Worm (Caenorhabditis elegans): ENCODE data around the gene pccb-1.
A peak's percentile ranks its signal among the peaks of the same experiment; 100 is the strongest.

The pccb-1 gene

DNA sequence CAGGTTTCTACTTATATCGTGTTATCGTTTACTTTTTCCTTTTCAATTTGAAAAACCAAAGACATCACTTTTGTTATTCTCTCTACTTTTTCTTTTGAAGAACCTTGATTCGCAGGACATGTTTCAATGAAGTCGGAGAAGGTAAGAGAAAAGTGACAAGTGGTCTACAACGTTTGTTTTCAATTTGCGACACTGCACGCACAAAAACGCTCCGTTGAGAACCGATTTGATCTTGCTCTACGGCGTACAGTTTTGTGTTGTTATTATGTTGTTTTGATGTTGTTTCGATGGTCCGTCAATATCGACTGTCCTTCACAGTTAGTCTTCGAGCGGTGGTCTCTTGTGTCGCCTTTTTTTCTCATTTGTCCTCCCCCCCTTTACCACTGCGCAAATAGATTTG is at the start of gene pccb-1:
pccb-1 (plus strand) TSS at position 127 of the 400 bp plus-strand sequence.
- TF ChIP-seq hmg-1.1 (GFP tag; IDR thresholded peaks at IDR 0.05) (no peak), mes-2 (tag; optimal IDR thresholded peaks at IDR 0.05; ENCODE audit: poor library complexity, severe bottlenecking) (no peak), hlh-30 (tag; optimal IDR thresholded peaks at IDR 0.05; ENCODE audit: insufficient read depth) (no peak), tag-97 (GFP tag; IDR thresholded peaks at IDR 0.05) (no peak), snpc-4 (tag; optimal IDR thresholded peaks at IDR 0.05) (no peak), lin-29 (GFP tag; IDR thresholded peaks at IDR 0.05) (no peak), sdz-12 (GFP tag; optimal IDR thresholded peaks at IDR 0.05) (no peak), Y5F2A.4 (GFP tag; optimal IDR thresholded peaks at IDR 0.05) (no peak), nhr-25 (tag; optimal IDR thresholded peaks at IDR 0.05; ENCODE audit: borderline replicate concordance, insufficient read depth) (no peak), jun-1 (tag; optimal IDR thresholded peaks at IDR 0.05) (no peak), pha-4 (GFP tag; IDR thresholded peaks at IDR 0.05) (no peak), pha-4 (tag; optimal IDR thresholded peaks at IDR 0.05) (no peak), hlh-11 (tag; optimal IDR thresholded peaks at IDR 0.05) (no peak), php-3 (GFP tag; IDR thresholded peaks at IDR 0.05) (no peak), ceh-62 (tag; optimal IDR thresholded peaks at IDR 0.05) (no peak), ztf-7 (tag; optimal IDR thresholded peaks at IDR 0.05) (no peak), cey-2 (tag; optimal IDR thresholded peaks at IDR 0.05; ENCODE audit: borderline replicate concordance, insufficient read depth) (no peak), ces-1 (GFP tag; optimal IDR thresholded peaks at IDR 0.05) (no peak), zfp-2 (tag; optimal IDR thresholded peaks at IDR 0.05) (no peak)

DNA sequence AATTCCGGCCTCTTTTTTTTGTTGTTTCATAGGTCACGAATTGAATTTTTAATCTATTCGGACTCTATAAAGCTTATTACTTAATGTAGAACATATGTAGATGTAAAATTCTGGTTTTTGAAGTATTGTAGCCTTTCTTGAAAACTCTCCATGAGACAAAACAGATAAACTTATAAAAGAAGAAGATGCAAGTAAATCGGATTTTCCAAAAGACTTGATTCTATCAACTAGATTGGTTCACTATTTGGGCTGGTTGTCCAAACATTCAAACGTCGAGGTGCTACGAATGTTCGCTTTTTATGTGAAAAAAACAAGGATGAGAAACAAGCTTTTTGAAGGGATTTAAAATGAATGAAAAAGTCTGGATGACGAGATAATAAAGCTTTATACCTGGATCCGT is 49.3 kb upstream of the pccb-1 start:
- TF ChIP-seq ces-1 (GFP tag; optimal IDR thresholded peaks at IDR 0.05), result peak; percentile 53
- no peak for TF ChIP-seq mxl-2 (GFP tag; conservative IDR thresholded peaks at IDR 0.05)
- TF ChIP-seq fkh-10 (GFP tag; optimal IDR thresholded peaks at IDR 0.05), result peak; percentile 33

DNA sequence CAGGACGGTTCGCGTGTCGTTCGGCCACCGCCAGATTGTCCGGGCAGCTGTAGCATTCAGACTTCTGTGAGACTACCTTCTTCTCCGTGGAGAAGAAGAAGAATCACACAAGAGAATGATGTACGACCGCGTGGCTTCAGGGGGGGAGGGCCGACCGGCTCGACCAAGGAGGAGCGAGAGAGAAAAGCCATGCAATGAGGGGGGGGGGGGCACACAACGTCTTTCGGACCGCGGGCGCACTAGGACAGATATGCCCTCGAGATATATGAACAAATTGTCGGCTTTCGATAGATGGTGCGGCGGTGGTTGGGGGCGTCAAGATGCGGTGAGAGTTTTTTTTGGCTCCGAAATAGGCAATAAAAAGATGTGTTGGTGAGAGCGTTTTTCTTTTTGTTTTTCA is 48.7 kb upstream of the pccb-1 start:
- TF ChIP-seq unc-62 (GFP tag; optimal IDR thresholded peaks at IDR 0.05 in 1 of 2), result peak in 1 of 2 experiments; percentile 14
- TF ChIP-seq unc-62 (tag; optimal IDR thresholded peaks at IDR 0.05), result no peak
- no peak for TF ChIP-seq lin-38 (GFP tag; IDR thresholded peaks at IDR 0.05)
- no peak for TF ChIP-seq pha-4 (GFP tag; IDR thresholded peaks at IDR 0.05)
- no peak for TF ChIP-seq pha-4 (tag; optimal IDR thresholded peaks at IDR 0.05)
- no peak for TF ChIP-seq ceh-20 (GFP tag; IDR thresholded peaks at IDR 0.05)
- TF ChIP-seq ctbp-1 (GFP tag; IDR thresholded peaks at IDR 0.05), result 0 out of 2 replicates have a peak, but pooled peaks have one; percentile 36
- TF ChIP-seq daf-19 (GFP tag; conservative IDR thresholded peaks at IDR 0.05), result no peak
- TF ChIP-seq hmg-1.1 (GFP tag; IDR thresholded peaks at IDR 0.05), result 0 out of 2 replicates have a peak, but pooled peaks have one; percentile 40
- TF ChIP-seq ceh-82 (tag; optimal IDR thresholded peaks at IDR 0.05), result no peak
- no peak for TF ChIP-seq madf-5 (GFP tag; IDR thresholded peaks at IDR 0.05)
- TF ChIP-seq fos-1 (tag; optimal IDR thresholded peaks at IDR 0.05), result no peak
- no peak for TF ChIP-seq snpc-1.2 (GFP tag; IDR thresholded peaks at IDR 0.05)
- TF ChIP-seq aha-1 (tag), result peak; percentile 69
- TF ChIP-seq cey-2 (tag; optimal IDR thresholded peaks at IDR 0.05; ENCODE audit: borderline replicate concordance, insufficient read depth), result no peak
- no peak for TF ChIP-seq attf-4 (tag; optimal IDR thresholded peaks at IDR 0.05)
- TF ChIP-seq hlh-30 (tag; optimal IDR thresholded peaks at IDR 0.05; ENCODE audit: insufficient read depth), result peak; percentile 22
- no peak for TF ChIP-seq nhr-111 (GFP tag; optimal IDR thresholded peaks at IDR 0.05)
- peak; percentile 8 for TF ChIP-seq hlh-11 (tag; optimal IDR thresholded peaks at IDR 0.05)
- peak; percentile 28 for TF ChIP-seq mxl-3 (GFP tag; optimal IDR thresholded peaks at IDR 0.05)
- peak; percentile 83 for TF ChIP-seq set-16 (GFP tag; IDR thresholded peaks at IDR 0.05)
- no peak for TF ChIP-seq hif-1 (tag; optimal IDR thresholded peaks at IDR 0.05)
